Worm (Caenorhabditis elegans) whole organism, young adult: ENCODE results near the gene ugt-62.

Experiments
- B0035.1 ChIP-seq: sonication (generic microtip); optimal IDR thresholded peaks from 2 replicates; lab custom pipeline; 2016; ENCODE audit warnings: missing genetic modification characterization, mild to moderate bottlenecking, missing compliant biosample characterization, missing genotype, missing genetic modification reagents
- F23B12.7 ChIP-seq: sonication (generic microtip); optimal IDR thresholded peaks from 2 replicates; lab custom pipeline; 2017; ENCODE audit warnings: missing genetic modification characterization, mild to moderate bottlenecking, missing compliant biosample characterization, antibody characterized with exemption, moderate library complexity; ENCODE audit not compliant: insufficient read depth
- F37B4.10 ChIP-seq: fragments of 200-800 bp; sonication (Bioruptor generic); IDR thresholded peaks from 2 replicates; pipeline ENCODE4 v1.3.6; 2022; ENCODE audit warnings: missing genetic modification characterization, missing compliant biosample characterization
- K11D2.4 ChIP-seq: fragments of 200-800 bp; sonication (Bioruptor generic); IDR thresholded peaks from 2 replicates; pipeline ENCODE4 v1.3.6; 2022; ENCODE audit warnings: missing genetic modification reagents, missing genetic modification characterization, missing compliant biosample characterization
- Y53F4B.3 ChIP-seq: fragments of 200-800 bp; sonication (Bioruptor generic); IDR thresholded peaks from 2 replicates; pipeline ENCODE4 v1.3.6; 2022; ENCODE audit warnings: missing genetic modification reagents, missing genetic modification characterization, missing compliant biosample characterization
- Y53G8AR.9 ChIP-seq: fragments of 200-800 bp; sonication (Bioruptor generic); conservative IDR thresholded peaks from 2 replicates; pipeline ENCODE4 v1.3.6; 2022; ENCODE audit warnings: missing genetic modification reagents, missing genetic modification characterization, missing compliant biosample characterization
- Y95B8A.8 ChIP-seq: fragments of 200-800 bp; sonication (Bioruptor generic); IDR thresholded peaks from 2 replicates; pipeline ENCODE4 v1.3.6; 2022; ENCODE audit warnings: missing genetic modification reagents, missing genetic modification characterization, missing compliant biosample characterization
- atf-7 ChIP-seq: sonication (generic microtip); optimal IDR thresholded peaks from 2 replicates; lab custom pipeline; 2017; ENCODE audit warnings: mild to moderate bottlenecking, missing genetic modification characterization, missing compliant biosample characterization
- attf-5 ChIP-seq: fragments of 200-800 bp; sonication (Bioruptor generic); optimal IDR thresholded peaks from 2 replicates; lab custom pipeline; 2018; ENCODE audit warnings: mild to moderate bottlenecking, missing genetic modification characterization, missing compliant biosample characterization
- attf-6 ChIP-seq: fragments of 200-800 bp; sonication (Bioruptor generic); IDR thresholded peaks from 2 replicates; pipeline ENCODE4 v1.3.6; 2022; ENCODE audit warnings: missing genetic modification reagents, missing genetic modification characterization, missing compliant biosample characterization
- bed-1 ChIP-seq: fragments of 200-800 bp; sonication (Bioruptor generic); IDR thresholded peaks from 2 replicates; pipeline ENCODE4 v1.3.6; 2022; ENCODE audit warnings: missing genetic modification reagents, missing genetic modification characterization, missing compliant biosample characterization
- cebp-2 ChIP-seq: fragments of 200-800 bp; sonication (Bioruptor generic); IDR thresholded peaks from 2 replicates; pipeline ENCODE4 v1.3.6; 2022; ENCODE audit warnings: missing genetic modification characterization, missing compliant biosample characterization
- ceh-27 ChIP-seq: fragments of 200-800 bp; sonication (Bioruptor generic); optimal IDR thresholded peaks from 2 replicates; lab custom pipeline; 2018; ENCODE audit warnings: mild to moderate bottlenecking, missing genetic modification characterization, moderate library complexity, missing compliant biosample characterization
- ceh-58 ChIP-seq: fragments of 200-800 bp; sonication (Bioruptor generic); IDR thresholded peaks from 2 replicates; pipeline ENCODE4 v1.3.6; 2022; ENCODE audit warnings: missing genetic modification characterization, missing compliant biosample characterization
- ceh-91 ChIP-seq: fragments of 200-800 bp; sonication (Bioruptor generic); IDR thresholded peaks from 2 replicates; pipeline ENCODE4 v1.3.6; 2022; ENCODE audit warnings: missing genetic modification reagents, missing genetic modification characterization, missing compliant biosample characterization
- dpff-1 ChIP-seq: sonication (generic microtip); optimal IDR thresholded peaks from 2 replicates; lab custom pipeline; 2017; ENCODE audit warnings: mild to moderate bottlenecking, missing genetic modification characterization, missing compliant biosample characterization
- dpl-1 ChIP-seq: fragments of 150-350 bp; optimal IDR thresholded peaks from 2 replicates; lab custom pipeline; 2014; ENCODE audit warnings: missing biosample characterization, missing genetic modification reagents, missing genetic modification characterization
- gei-17 ChIP-seq: fragments of 200-800 bp; sonication (Bioruptor generic); optimal IDR thresholded peaks from 2 replicates; lab custom pipeline; 2018; ENCODE audit warnings: mild to moderate bottlenecking, missing genetic modification characterization, missing compliant biosample characterization
- him-1 ChIP-seq: sonication (generic microtip); optimal IDR thresholded peaks from 2 replicates; lab custom pipeline; 2016; ENCODE audit warnings: missing genotype, missing genetic modification reagents, missing genetic modification characterization, missing compliant biosample characterization
- hmg-1.2 ChIP-seq: fragments of 200-800 bp; sonication (Bioruptor generic); IDR thresholded peaks from 2 replicates; pipeline ENCODE4 v1.3.6; 2022; ENCODE audit warnings: missing genetic modification reagents, missing genetic modification characterization, missing compliant biosample characterization
- hmg-20 ChIP-seq: fragments of 200-800 bp; sonication (Bioruptor generic); IDR thresholded peaks from 2 replicates; pipeline ENCODE4 v1.3.6; 2022; ENCODE audit warnings: missing genetic modification reagents, missing genetic modification characterization, missing compliant biosample characterization
- let-526 ChIP-seq: fragments of 200-800 bp; sonication (Bioruptor generic); IDR thresholded peaks from 2 replicates; pipeline ENCODE4 v1.3.6; 2022; ENCODE audit warnings: missing genetic modification reagents, missing genetic modification characterization, missing compliant biosample characterization
- lin-35 ChIP-seq, 3 experiments: fragments of 150-350 bp in 2 of 3; sonication (generic microtip) in 1 of 3; optimal IDR thresholded peaks; 2 replicates each; lab custom pipeline; 2014 to 2018; ENCODE audit warnings: missing biosample characterization in 3 of 3, missing genetic modification characterization in 3 of 3, missing genetic modification reagents in 3 of 3
- lin-54 ChIP-seq: fragments of 200-800 bp; sonication (Bioruptor generic); optimal IDR thresholded peaks from 2 replicates; lab custom pipeline; 2018; ENCODE audit warnings: mild to moderate bottlenecking, missing genetic modification characterization, missing compliant biosample characterization
- lsl-1 ChIP-seq: fragments of 200-800 bp; sonication (Bioruptor generic); optimal IDR thresholded peaks from 2 replicates; lab custom pipeline; 2018; ENCODE audit warnings: mild to moderate bottlenecking, missing genetic modification characterization, moderate library complexity, missing compliant biosample characterization
- madf-10 ChIP-seq: sonication (generic microtip); optimal IDR thresholded peaks from 2 replicates; lab custom pipeline; 2016; ENCODE audit warnings: mild to moderate bottlenecking, missing genetic modification characterization, missing compliant biosample characterization
- mxl-1 ChIP-seq: sonication (generic microtip); optimal IDR thresholded peaks from 2 replicates; lab custom pipeline; 2016; ENCODE audit warnings: missing genetic modification characterization, missing compliant biosample characterization
- nfyb-1 ChIP-seq: fragments of 200-800 bp; sonication (Bioruptor generic); IDR thresholded peaks from 2 replicates; pipeline ENCODE4 v1.3.6; 2022; ENCODE audit warnings: missing genetic modification reagents, missing genetic modification characterization, missing compliant biosample characterization
- nhr-179 ChIP-seq: sonication (generic microtip); optimal IDR thresholded peaks from 2 replicates; lab custom pipeline; 2016; ENCODE audit warnings: mild to moderate bottlenecking, missing genetic modification characterization, missing compliant biosample characterization
- nhr-80 ChIP-seq: sonication (generic microtip); optimal IDR thresholded peaks from 2 replicates; lab custom pipeline; 2016; ENCODE audit warnings: missing genetic modification characterization, missing compliant biosample characterization
- nhr-90 ChIP-seq: sonication (generic microtip); optimal IDR thresholded peaks from 2 replicates; lab custom pipeline; 2016; ENCODE audit warnings: missing genotype, mild to moderate bottlenecking, missing genetic modification characterization, missing compliant biosample characterization
- pbrm-1 ChIP-seq: fragments of 200-800 bp; sonication (Bioruptor generic); IDR thresholded peaks from 2 replicates; pipeline ENCODE4 v1.3.6; 2022; ENCODE audit warnings: missing genetic modification reagents, missing genetic modification characterization, missing compliant biosample characterization
- pha-4 ChIP-seq: fragments of 150-350 bp; sonication (generic microtip); optimal IDR thresholded peaks from 2 replicates; lab custom pipeline; 2014; ENCODE audit warnings: missing biosample characterization, missing genetic modification reagents, missing genetic modification characterization
- sea-2 ChIP-seq: fragments of 200-800 bp; sonication (Bioruptor generic); IDR thresholded peaks from 2 replicates; pipeline ENCODE4 v1.3.6; 2022; ENCODE audit warnings: missing genetic modification characterization, missing compliant biosample characterization
- snpc-1.3 ChIP-seq: sonication (generic microtip); optimal IDR thresholded peaks from 2 replicates; lab custom pipeline; 2017; ENCODE audit warnings: missing genetic modification characterization, mild to moderate bottlenecking, missing compliant biosample characterization, antibody characterized with exemption, moderate library complexity, missing genotype, missing genetic modification reagents; ENCODE audit not compliant: insufficient read depth
- snpc-4 ChIP-seq, 5 experiments: fragments of 150-350 bp in 1 of 5; sonication (generic microtip) in 4 of 5; optimal IDR thresholded peaks; 2 replicates each; lab custom pipeline; 2014 to 2018; ENCODE audit warnings: missing genetic modification characterization in 5 of 5, missing biosample characterization in 3 of 5, antibody characterized with exemption in 2 of 5, mild to moderate bottlenecking in 2 of 5, missing compliant biosample characterization in 2 of 5, missing genotype in 2 of 5, moderate library complexity in 2 of 5, missing genetic modification reagents in 1 of 5
- sptf-2 ChIP-seq: fragments of 200-800 bp; sonication (Bioruptor generic); optimal IDR thresholded peaks from 2 replicates; lab custom pipeline; 2018; ENCODE audit warnings: mild to moderate bottlenecking, missing genetic modification characterization, missing compliant biosample characterization
- unc-130 ChIP-seq: sonication (generic microtip); optimal IDR thresholded peaks from 2 replicates; lab custom pipeline; 2016; ENCODE audit warnings: missing genetic modification reagents, missing genetic modification characterization, missing compliant biosample characterization
- zim-3 ChIP-seq: sonication (generic microtip); optimal IDR thresholded peaks from 2 replicates; lab custom pipeline; 2017; ENCODE audit warnings: mild to moderate bottlenecking, missing genetic modification characterization, moderate library complexity, missing compliant biosample characterization
- ztf-25 ChIP-seq: fragments of 200-800 bp; sonication (Bioruptor generic); IDR thresholded peaks from 2 replicates; pipeline ENCODE4 v1.3.6; 2022; ENCODE audit warnings: missing genetic modification reagents, missing genetic modification characterization, missing compliant biosample characterization
- ztf-28 ChIP-seq: fragments of 200-800 bp; sonication (Bioruptor generic); IDR thresholded peaks from 2 replicates; pipeline ENCODE4 v1.3.6; 2022; ENCODE audit warnings: missing genetic modification reagents, missing genetic modification characterization, missing compliant biosample characterization
- ztf-6 ChIP-seq: fragments of 200-800 bp; sonication (Bioruptor generic); IDR thresholded peaks from 2 replicates; pipeline ENCODE4 v1.3.6; 2022; ENCODE audit warnings: missing genetic modification reagents, missing genetic modification characterization, missing compliant biosample characterization

The ugt-62 gene

DNA sequence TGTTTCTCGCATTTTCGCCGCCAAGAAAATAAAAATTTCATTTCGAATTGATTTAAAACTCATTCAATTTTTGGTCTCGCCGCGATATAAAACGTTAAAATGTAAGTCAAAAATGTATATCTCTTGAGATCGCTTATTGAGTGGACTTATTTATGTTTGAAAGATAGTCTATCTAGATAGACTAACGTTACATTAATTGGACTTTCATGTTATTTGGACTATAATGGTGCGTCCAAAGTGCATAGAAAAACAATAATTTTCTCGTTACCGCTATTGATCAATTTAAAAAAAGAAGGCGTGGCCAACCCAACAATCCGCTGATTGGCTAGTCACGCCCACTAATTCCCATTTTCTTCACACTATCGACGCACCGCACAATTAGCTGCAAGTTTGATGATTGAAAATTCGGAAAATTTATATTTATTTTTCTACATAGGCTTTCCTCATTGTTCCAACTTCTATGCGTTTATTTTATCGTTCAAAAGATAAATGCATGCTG is 43.7 kb upstream of the ugt-62 start, which contains the start of gene F35G12.5:
TSS of gene F35G12.5 (plus strand) at position 51 of the 499 bp plus-strand sequence.
- TF ChIP-seq ztf-25 (GFP tag; lab: Robert Waterston, UW) (no peak), nfyb-1 (GFP tag; lab: Robert Waterston, UW) (peak; percentile 81)

- TF ChIP-seq pbrm-1 (GFP tag; lab: Robert Waterston, UW), result no peak
- no peak for TF ChIP-seq lin-35 (GFP tag; optimal IDR thresholded peaks at IDR 0.05; lab: Kevin White, UChicago)
- no peak for TF ChIP-seq him-1 (tag; lab: Kevin White, UChicago)
- TF ChIP-seq snpc-1.3, result no peak
- TF ChIP-seq sea-2, result no peak
- no peak for TF ChIP-seq ztf-6 (GFP tag; lab: Robert Waterston, UW)
- no peak for TF ChIP-seq gei-17 (GFP tag; lab: Kevin White, UChicago)
- no peak for TF ChIP-seq lsl-1
- TF ChIP-seq F37B4.10 (GFP tag; lab: Robert Waterston, UW), result no peak
- TF ChIP-seq Y53G8AR.9 (GFP tag; lab: Robert Waterston, UW), result no peak
- TF ChIP-seq Y53F4B.3, result no peak
- no peak for TF ChIP-seq B0035.1 (tag; lab: Kevin White, UChicago)
- no peak for TF ChIP-seq cebp-2
- TF ChIP-seq, all 124 proteins: peak for 0
Measured at ce11 chrIII:4581495-4581894, 41.1 kb upstream of the ugt-62 start, which contains the start of gene F35G12.12. Gene F35G12.12, plus strand, starts transcription at chrIII:4581795.

DNA sequence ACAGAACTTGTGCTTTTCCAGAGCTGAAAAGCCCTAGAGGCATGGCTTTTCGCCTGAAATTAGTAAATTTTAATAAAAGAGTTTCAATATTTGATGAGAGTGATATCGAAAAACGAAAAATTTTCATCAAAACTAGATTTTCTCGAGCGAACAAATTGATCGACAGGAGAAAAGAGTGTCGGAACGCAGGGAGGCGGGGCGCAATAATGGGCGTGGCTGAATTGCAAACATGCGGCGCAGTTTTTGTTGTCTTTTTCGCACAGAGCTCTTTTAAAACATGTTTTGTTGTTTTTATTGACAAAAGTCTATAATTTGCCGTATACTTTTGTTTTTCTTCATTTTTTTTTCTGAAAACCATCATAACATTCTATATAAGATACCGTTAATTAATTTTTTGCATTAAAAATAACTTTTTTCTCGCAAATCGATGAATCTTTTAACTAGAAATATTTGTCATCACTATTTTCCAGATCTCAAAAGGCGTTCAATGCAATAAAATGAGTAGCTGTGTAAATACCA is 38.0 kb upstream of the ugt-62 start, which contains the start of the genes sel-5 and wdr-48:
TSS of gene sel-5 (minus strand) at position 53 of the 519 bp plus-strand sequence.
TSS of gene wdr-48 (plus strand) at position 469 of the 519 bp plus-strand sequence.
- peak; percentile 15 for TF ChIP-seq attf-5 (GFP tag; lab: Kevin White, UChicago)
- TF ChIP-seq snpc-4 (GFP tag; optimal IDR thresholded peaks at IDR 0.05; lab: Kevin White, UChicago), result no peak
- peak in 2 of 4 experiments; percentile 22 to 26 for TF ChIP-seq snpc-4 (tag; optimal IDR thresholded peaks at IDR 0.05; lab: Kevin White, UChicago)
- TF ChIP-seq F23B12.7 (tag; lab: Kevin White, UChicago), result peak; percentile 52
- TF ChIP-seq nhr-80 (tag; lab: Kevin White, UChicago), result peak; percentile 28
- TF ChIP-seq let-526 (GFP tag; lab: Robert Waterston, UW), result no peak

DNA sequence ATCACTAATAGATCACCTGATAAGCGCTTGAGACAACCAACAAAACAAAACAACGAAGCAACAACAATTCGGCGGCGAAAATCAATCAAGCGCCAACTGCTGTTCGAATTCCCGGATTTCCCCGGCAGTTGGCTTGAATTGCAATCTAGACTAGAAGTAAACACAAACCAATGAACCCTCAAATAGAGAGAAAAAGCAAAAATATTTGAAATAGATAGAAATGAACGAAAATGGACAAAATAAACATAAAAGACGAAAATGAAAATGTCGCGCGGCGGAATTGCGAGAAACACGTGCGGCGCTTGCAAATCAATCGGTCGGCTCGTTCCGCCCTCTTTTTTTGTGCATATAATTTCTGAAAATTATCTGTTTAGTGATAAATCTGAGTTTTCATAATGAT is 28.0 kb upstream of the ugt-62 start, which contains the start of gene idhg-1:
TSS of gene idhg-1 (plus strand) at position 343 of the 400 bp plus-strand sequence.
- peak; percentile 80 for TF ChIP-seq him-1 (tag; lab: Kevin White, UChicago)
- TF ChIP-seq ztf-28 (GFP tag; lab: Robert Waterston, UW), result no peak
- peak; percentile 53 for TF ChIP-seq madf-10 (tag; lab: Kevin White, UChicago)
- TF ChIP-seq dpl-1 (GFP tag; lab: Kevin White, UChicago), result no peak
- no peak for TF ChIP-seq sptf-2 (GFP tag; lab: Kevin White, UChicago)
- TF ChIP-seq attf-6 (GFP tag; lab: Robert Waterston, UW), result no peak
- no peak for TF ChIP-seq F37B4.10 (GFP tag; lab: Robert Waterston, UW)
- no peak for TF ChIP-seq atf-7
- TF ChIP-seq mxl-1 (tag; lab: Kevin White, UChicago), result no peak
- no peak for TF ChIP-seq K11D2.4 (GFP tag; lab: Robert Waterston, UW)
- TF ChIP-seq Y95B8A.8 (GFP tag; lab: Robert Waterston, UW), result no peak
- no peak for TF ChIP-seq nhr-90
- peak; percentile 65 for TF ChIP-seq pbrm-1 (GFP tag; lab: Robert Waterston, UW)
- peak; percentile 34 for TF ChIP-seq ceh-27
- TF ChIP-seq sea-2, result no peak
- no peak for TF ChIP-seq nhr-179
- peak; percentile 61 for TF ChIP-seq hmg-1.2 (GFP tag; lab: Robert Waterston, UW)
- TF ChIP-seq ceh-91, result no peak
- TF ChIP-seq bed-1 (GFP tag; lab: Robert Waterston, UW), result no peak
- no peak for TF ChIP-seq dpff-1 (tag; lab: Kevin White, UChicago)
- peak; percentile 55 for TF ChIP-seq lin-54
- peak; percentile 7 for TF ChIP-seq zim-3 (tag; lab: Kevin White, UChicago)
- peak; percentile 19 for TF ChIP-seq F23B12.7 (tag; lab: Kevin White, UChicago)
- no peak for TF ChIP-seq ztf-25 (GFP tag; lab: Robert Waterston, UW)
- TF ChIP-seq unc-130 (GFP tag; lab: Kevin White, UChicago), result peak; percentile 65
- 0 out of 2 replicates have a peak, but pooled peaks have one; percentile 64 for TF ChIP-seq hmg-20 (GFP tag; lab: Robert Waterston, UW)
- no peak for TF ChIP-seq pha-4 (tag; lab: Kevin White, UChicago)
- no peak for TF ChIP-seq ceh-58 (GFP tag; lab: Robert Waterston, UW)
